Worm (Caenorhabditis elegans) whole organism, late embryonic: Measurements from ENCODE around the gene pnk-4.

Source experiments
- ahr-1 ChIP-seq: sonication (generic microtip); optimal IDR thresholded peaks from 2 replicates; lab custom pipeline; 2016; ENCODE audit warnings: missing genetic modification characterization, missing compliant biosample characterization
- ceh-48 ChIP-seq: sonication (generic microtip); optimal IDR thresholded peaks from 2 replicates; lab custom pipeline; 2016; ENCODE audit warnings: missing genetic modification characterization, inconsistent platforms, missing compliant biosample characterization
- ceh-9 ChIP-seq: sonication (generic microtip); optimal IDR thresholded peaks from 2 replicates; lab custom pipeline; 2016; ENCODE audit warnings: mild to moderate bottlenecking, missing genetic modification characterization, inconsistent platforms, missing compliant biosample characterization
- elt-2 ChIP-seq: sonication (generic microtip); optimal IDR thresholded peaks from 2 replicates; lab custom pipeline; 2016; ENCODE audit warnings: missing genetic modification reagents, missing genetic modification characterization, missing compliant biosample characterization
- ets-4 ChIP-seq: sonication (generic microtip); optimal IDR thresholded peaks from 2 replicates; lab custom pipeline; 2016; ENCODE audit warnings: missing genetic modification characterization, missing compliant biosample characterization
- fkh-6 ChIP-seq: sonication (generic microtip); optimal IDR thresholded peaks from 2 replicates; lab custom pipeline; 2016; ENCODE audit warnings: missing genetic modification characterization, missing compliant biosample characterization
- hlh-6 ChIP-seq: sonication (generic microtip); optimal IDR thresholded peaks from 2 replicates; lab custom pipeline; 2016; ENCODE audit warnings: missing genotype, missing genetic modification characterization, missing compliant biosample characterization
- pros-1 ChIP-seq: fragments of 150-350 bp; optimal IDR thresholded peaks from 2 replicates; lab custom pipeline; 2014; ENCODE audit warnings: missing biosample characterization, missing genetic modification reagents, missing genetic modification characterization
- sox-2 ChIP-seq: fragments of 200-800 bp; sonication (Bioruptor generic); IDR thresholded peaks from 2 replicates; pipeline ENCODE4 v1.3.6; 2022; ENCODE audit warnings: missing genetic modification reagents, missing genetic modification characterization, missing compliant biosample characterization
- syd-9 ChIP-seq: sonication (generic microtip); optimal IDR thresholded peaks from 2 replicates; lab custom pipeline; 2016; ENCODE audit warnings: mild to moderate bottlenecking, missing genetic modification characterization, moderate library complexity, missing compliant biosample characterization
- zip-5 ChIP-seq: sonication (generic microtip); optimal IDR thresholded peaks from 2 replicates; lab custom pipeline; 2016; ENCODE audit warnings: missing genetic modification characterization, missing compliant biosample characterization

DNA sequence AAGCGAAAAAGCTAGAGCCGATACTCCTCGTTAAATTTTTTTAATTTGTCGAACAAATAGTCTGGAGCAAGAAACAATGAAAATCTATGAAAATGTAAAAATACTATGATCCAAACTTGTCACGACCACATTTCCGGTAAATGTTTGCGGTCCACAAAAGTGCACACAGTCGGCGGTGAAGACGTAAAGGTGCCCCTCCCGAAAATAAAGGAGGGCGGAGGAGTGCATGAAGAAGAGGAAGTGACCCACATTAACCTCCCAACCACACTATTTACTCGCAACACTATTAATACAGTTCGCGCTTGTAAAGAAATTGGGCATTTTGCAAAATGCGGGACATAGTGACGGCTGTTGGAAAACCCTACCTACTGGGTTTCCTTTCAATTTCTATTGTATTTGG, 47.6 kb upstream of the pnk-4 start:
- TF ChIP-seq syd-9 (no peak), fkh-6 (tag; lab: Kevin White, UChicago) (no peak), ceh-9 (tag; lab: Kevin White, UChicago) (no peak), ets-4 (no peak), pros-1 (no peak), elt-2 (tag; lab: Kevin White, UChicago) (no peak), ahr-1 (tag; lab: Kevin White, UChicago) (no peak), zip-5 (no peak), hlh-6 (no peak), ceh-48 (tag; lab: Kevin White, UChicago) (no peak), sox-2 (no peak)
